Worm (Caenorhabditis elegans) whole organism, L4 larva: ENCODE data around the gene T25D1.1.
A peak's percentile ranks its signal among the peaks of the same experiment; 100 is the strongest.

Experiments
- D1046.2 ChIP-seq: fragments of 200-800 bp; sonication (Bioruptor generic); IDR thresholded peaks from 2 replicates; pipeline ENCODE4 v1.3.6; 2022; ENCODE audit warnings: missing genetic modification characterization, missing compliant biosample characterization
- T20F7.1 ChIP-seq: fragments of 200-800 bp; sonication (Bioruptor generic); optimal IDR thresholded peaks from 2 replicates; lab custom pipeline; 2018; ENCODE audit warnings: mild to moderate bottlenecking, missing genetic modification characterization, missing compliant biosample characterization
- T26A8.4 ChIP-seq: fragments of 200-800 bp; sonication (Bioruptor generic); IDR thresholded peaks from 2 replicates; pipeline ENCODE4 v1.3.6; 2022; ENCODE audit warnings: missing genetic modification characterization, missing compliant biosample characterization
- Y75B8A.6 ChIP-seq: fragments of 200-800 bp; sonication (Bioruptor generic); IDR thresholded peaks from 2 replicates; pipeline ENCODE4 v1.3.6; 2022; ENCODE audit warnings: missing genetic modification reagents, missing genetic modification characterization, missing compliant biosample characterization
- aha-1 ChIP-seq: fragments of 150-350 bp; peaks from one replicate; lab custom pipeline; 2014; ENCODE audit warnings: missing biosample characterization, missing genetic modification characterization
- aly-2 ChIP-seq: sonication (generic microtip); optimal IDR thresholded peaks from 2 replicates; lab custom pipeline; 2018; ENCODE audit warnings: missing biosample characterization, missing genetic modification characterization
- arid-1 ChIP-seq: fragments of 200-800 bp; sonication (Bioruptor generic); conservative IDR thresholded peaks from 2 replicates; pipeline ENCODE4 v1.3.6; 2022; ENCODE audit warnings: missing genetic modification reagents, missing genetic modification characterization, missing compliant biosample characterization
- ceh-20 ChIP-seq: fragments of 200-800 bp; sonication (Bioruptor generic); IDR thresholded peaks from 2 replicates; pipeline ENCODE4 v1.3.6; 2022; ENCODE audit warnings: missing genetic modification reagents, missing genetic modification characterization, missing compliant biosample characterization
- ceh-28 ChIP-seq: fragments of 150-350 bp; optimal IDR thresholded peaks from 2 replicates; lab custom pipeline; 2014; ENCODE audit warnings: missing biosample characterization, missing genetic modification reagents, missing genetic modification characterization
- ceh-44 ChIP-seq: fragments of 200-800 bp; sonication (Bioruptor generic); IDR thresholded peaks from 2 replicates; pipeline ENCODE4 v1.3.6; 2022; ENCODE audit warnings: missing genetic modification reagents, missing genetic modification characterization, missing compliant biosample characterization
- ces-1 ChIP-seq: fragments of 150-350 bp; sonication (generic microtip); optimal IDR thresholded peaks from 4 replicates; lab custom pipeline; 2014; ENCODE audit warnings: missing biosample characterization, missing genetic modification reagents, missing genetic modification characterization
- ctbp-1 ChIP-seq: fragments of 200-800 bp; sonication (Bioruptor generic); IDR thresholded peaks from 2 replicates; pipeline ENCODE4 v1.3.6; 2022; ENCODE audit warnings: missing genetic modification reagents, missing genetic modification characterization, missing compliant biosample characterization
- daf-16 ChIP-seq, 3 experiments: sonication (generic microtip); optimal IDR thresholded peaks; 2 replicates each; lab custom pipeline; 2016 to 2017; ENCODE audit warnings: missing genetic modification characterization in 3 of 3, missing genetic modification reagents in 3 of 3, mild to moderate bottlenecking in 2 of 3, missing compliant biosample characterization in 2 of 3, missing biosample characterization in 1 of 3, moderate library complexity in 1 of 3
- dmd-6 ChIP-seq: fragments of 200-800 bp; sonication (Bioruptor generic); IDR thresholded peaks from 2 replicates; pipeline ENCODE4 v1.3.6; 2022; ENCODE audit warnings: missing genetic modification reagents, missing genetic modification characterization, missing compliant biosample characterization
- egl-43 ChIP-seq: fragments of 200-800 bp; sonication (Bioruptor generic); IDR thresholded peaks from 2 replicates; pipeline ENCODE4 v1.3.6; 2022; ENCODE audit warnings: missing genetic modification reagents, missing genetic modification characterization, missing compliant biosample characterization
- fkh-10 ChIP-seq: fragments of 150-350 bp; optimal IDR thresholded peaks from 2 replicates; lab custom pipeline; 2014; ENCODE audit warnings: missing biosample characterization, missing genetic modification reagents, missing genetic modification characterization
- hlh-11 ChIP-seq: fragments of 200-800 bp; sonication (Bioruptor generic); optimal IDR thresholded peaks from 2 replicates; lab custom pipeline; 2018; ENCODE audit warnings: mild to moderate bottlenecking, missing genetic modification characterization, missing compliant biosample characterization
- hlh-30 ChIP-seq: sonication (generic microtip); optimal IDR thresholded peaks from 2 replicates; lab custom pipeline; 2017; ENCODE audit warnings: antibody characterized with exemption, mild to moderate bottlenecking, missing genetic modification characterization, missing compliant biosample characterization; ENCODE audit not compliant: insufficient read depth
- hmg-1.1 ChIP-seq: fragments of 200-800 bp; sonication (Bioruptor generic); IDR thresholded peaks from 2 replicates; pipeline ENCODE4 v1.3.6; 2022; ENCODE audit warnings: missing genetic modification reagents, missing genetic modification characterization, missing compliant biosample characterization
- lin-13 ChIP-seq: fragments of 150-350 bp; optimal IDR thresholded peaks from 2 replicates; lab custom pipeline; 2014; ENCODE audit warnings: missing biosample characterization, missing genetic modification reagents, missing genetic modification characterization
- lin-15B ChIP-seq: fragments of 150-350 bp; sonication (generic microtip); optimal IDR thresholded peaks from 3 replicates; lab custom pipeline; 2014; ENCODE audit warnings: missing biosample characterization, missing genetic modification characterization
- lin-29 ChIP-seq: fragments of 200-800 bp; sonication (Bioruptor generic); IDR thresholded peaks from 2 replicates; pipeline ENCODE4 v1.3.6; 2022; ENCODE audit warnings: missing genetic modification reagents, missing genetic modification characterization, missing compliant biosample characterization
- lin-38 ChIP-seq: fragments of 200-800 bp; sonication (Bioruptor generic); IDR thresholded peaks from 2 replicates; pipeline ENCODE4 v1.3.6; 2022; ENCODE audit warnings: missing genetic modification reagents, missing genetic modification characterization, missing compliant biosample characterization
- madf-5 ChIP-seq, 2 experiments: fragments of 200-800 bp; sonication (Bioruptor generic); IDR thresholded peaks; 2 replicates each; pipeline ENCODE4 v1.3.6; 2022; ENCODE audit warnings: missing compliant biosample characterization in 2 of 2, missing genetic modification characterization in 2 of 2
- madf-9 ChIP-seq: fragments of 200-800 bp; sonication (Bioruptor generic); conservative IDR thresholded peaks from 2 replicates; pipeline ENCODE4 v1.3.6; 2022; ENCODE audit warnings: missing genetic modification reagents, missing genetic modification characterization, missing compliant biosample characterization
- mdl-1 ChIP-seq, 2 experiments: fragments of 150-350 bp in 1 of 2; sonication (generic microtip) in 1 of 2; optimal IDR thresholded peaks; 2 replicates each; lab custom pipeline; 2014 to 2017; ENCODE audit warnings: missing biosample characterization in 2 of 2, missing genetic modification characterization in 2 of 2
- mep-1 ChIP-seq: fragments of 150-350 bp; sonication (generic microtip); optimal IDR thresholded peaks from 3 replicates; lab custom pipeline; 2014; ENCODE audit warnings: missing biosample characterization, missing genetic modification characterization
- mes-2 ChIP-seq: sonication (generic microtip); optimal IDR thresholded peaks from 2 replicates; lab custom pipeline; 2016; ENCODE audit warnings: missing genotype, mild to moderate bottlenecking, missing genetic modification characterization, missing compliant biosample characterization; ENCODE audit not compliant: poor library complexity, severe bottlenecking
- nhr-111 ChIP-seq: fragments of 200-800 bp; sonication (Bioruptor generic); optimal IDR thresholded peaks from 2 replicates; lab custom pipeline; 2018; ENCODE audit warnings: mild to moderate bottlenecking, missing genetic modification characterization, missing compliant biosample characterization
- nhr-237 ChIP-seq: sonication (generic microtip); optimal IDR thresholded peaks from 2 replicates; lab custom pipeline; 2017; ENCODE audit warnings: missing biosample characterization, missing genetic modification characterization
- nhr-28 ChIP-seq: fragments of 150-350 bp; optimal IDR thresholded peaks from 2 replicates; lab custom pipeline; 2014; ENCODE audit warnings: missing biosample characterization, missing genetic modification characterization
- nhr-48 ChIP-seq: sonication (generic microtip); optimal IDR thresholded peaks from 2 replicates; lab custom pipeline; 2016; ENCODE audit warnings: mild to moderate bottlenecking, missing genetic modification characterization, missing compliant biosample characterization
- php-3 ChIP-seq: fragments of 200-800 bp; sonication (Bioruptor generic); IDR thresholded peaks from 2 replicates; pipeline ENCODE4 v1.3.6; 2022; ENCODE audit warnings: missing genetic modification reagents, missing genetic modification characterization, missing compliant biosample characterization
- pqm-1 ChIP-seq: sonication (generic microtip); optimal IDR thresholded peaks from 2 replicates; lab custom pipeline; 2017; ENCODE audit warnings: missing biosample characterization, missing genetic modification characterization
- rbr-2 ChIP-seq: sonication (generic microtip); optimal IDR thresholded peaks from 2 replicates; lab custom pipeline; 2016; ENCODE audit warnings: missing genotype, missing genetic modification characterization, missing compliant biosample characterization
- skn-1 ChIP-seq: fragments of 150-350 bp; optimal IDR thresholded peaks from 2 replicates; lab custom pipeline; 2014; ENCODE audit warnings: missing biosample characterization, missing genetic modification characterization
- snpc-1.2 ChIP-seq: fragments of 200-800 bp; sonication (Bioruptor generic); IDR thresholded peaks from 2 replicates; pipeline ENCODE4 v1.3.6; 2022; ENCODE audit warnings: missing genetic modification reagents, missing genetic modification characterization, missing compliant biosample characterization
- spr-3 ChIP-seq: fragments of 200-800 bp; sonication (Bioruptor generic); optimal IDR thresholded peaks from 2 replicates; lab custom pipeline; 2018; ENCODE audit warnings: mild to moderate bottlenecking, missing genetic modification characterization, missing compliant biosample characterization
- tra-1 ChIP-seq: fragments of 200-800 bp; sonication (Bioruptor generic); IDR thresholded peaks from 2 replicates; pipeline ENCODE4 v1.3.6; 2022; ENCODE audit warnings: missing genetic modification reagents, missing genetic modification characterization, missing compliant biosample characterization
- unc-39 ChIP-seq: sonication (generic microtip); optimal IDR thresholded peaks from 2 replicates; lab custom pipeline; 2017; ENCODE audit warnings: missing biosample characterization, missing genetic modification characterization
- unc-62 ChIP-seq, 3 experiments: fragments of 150-350 bp in 1 of 3; sonication (generic microtip); optimal IDR thresholded peaks in 2 of 3; peaks in 1 of 3; 1 replicate in 1 of 3; 2 replicates in 2 of 3; lab custom pipeline; 2014 to 2017; ENCODE audit warnings: missing biosample characterization in 3 of 3, missing genetic modification characterization in 3 of 3, missing genetic modification reagents in 3 of 3, missing genotype in 1 of 3
- zag-1 ChIP-seq: fragments of 150-350 bp; optimal IDR thresholded peaks from 2 replicates; lab custom pipeline; 2014; ENCODE audit warnings: missing biosample characterization, missing genetic modification characterization
- zfp-2 ChIP-seq: sonication (generic microtip); optimal IDR thresholded peaks from 2 replicates; lab custom pipeline; 2016; ENCODE audit warnings: mild to moderate bottlenecking, missing genetic modification characterization, missing compliant biosample characterization
- zfp-3 ChIP-seq: fragments of 200-800 bp; sonication (Bioruptor generic); conservative IDR thresholded peaks from 2 replicates; pipeline ENCODE4 v1.3.6; 2022; ENCODE audit warnings: missing genetic modification reagents, missing genetic modification characterization, missing compliant biosample characterization
- zip-11 ChIP-seq: fragments of 200-800 bp; sonication (Bioruptor generic); IDR thresholded peaks from 2 replicates; pipeline ENCODE4 v1.3.6; 2022; ENCODE audit warnings: missing genetic modification characterization, missing compliant biosample characterization
- ztf-7 ChIP-seq: fragments of 150-350 bp; optimal IDR thresholded peaks from 2 replicates; lab custom pipeline; 2014; ENCODE audit warnings: missing biosample characterization, missing genetic modification characterization

Gene T25D1.1

DNA sequence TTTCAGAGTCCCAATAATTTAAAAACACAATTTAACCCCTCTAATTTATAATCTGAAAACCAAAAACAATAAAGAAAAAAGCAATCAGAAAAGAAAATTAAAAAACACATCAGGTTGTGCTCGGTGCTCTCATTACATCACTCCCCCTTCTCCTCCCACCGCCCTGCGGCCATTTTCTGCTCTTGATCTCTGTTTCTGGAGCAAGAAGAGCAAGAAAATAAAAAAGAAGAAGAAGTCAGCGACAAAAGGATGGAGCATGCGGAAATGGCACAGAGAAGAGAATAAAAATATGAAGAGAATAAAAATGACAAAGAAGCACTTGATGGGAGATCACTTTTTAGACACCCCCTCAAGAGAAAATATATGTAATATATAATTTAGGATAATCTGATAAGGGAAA is 34.9 kb upstream of the T25D1.1 start (continued):
- TF ChIP-seq dmd-6 (GFP tag; lab: Robert Waterston, UW), result peak; percentile 54
- no peak for TF ChIP-seq nhr-28 (tag; lab: Kevin White, UChicago)
- TF ChIP-seq rbr-2 (tag; lab: Kevin White, UChicago), result peak; percentile 31
- TF ChIP-seq nhr-111 (GFP tag; lab: Kevin White, UChicago), result no peak
- no peak for TF ChIP-seq unc-39 (tag; lab: Kevin White, UChicago)
- peak in 1 of 2 experiments; percentile 36 for TF ChIP-seq mdl-1 (tag; optimal IDR thresholded peaks at IDR 0.05; lab: Kevin White, UChicago)
- TF ChIP-seq daf-16 (GFP tag; optimal IDR thresholded peaks at IDR 0.05; lab: Kevin White, UChicago), result no peak
- no peak for TF ChIP-seq daf-16 (tag; optimal IDR thresholded peaks at IDR 0.05; lab: Kevin White, UChicago)
- TF ChIP-seq ceh-20 (GFP tag; lab: Robert Waterston, UW), result peak; percentile 41; the same call in 1 of the 2 replicates
- peak; percentile 85 for TF ChIP-seq fkh-10 (GFP tag; lab: Kevin White, UChicago)
- no peak for TF ChIP-seq zag-1 (tag; lab: Kevin White, UChicago)
- no peak for TF ChIP-seq php-3 (GFP tag; lab: Robert Waterston, UW)
- TF ChIP-seq aha-1 (tag; lab: Kevin White, UChicago), result peak; percentile 47
- peak; percentile 36 for TF ChIP-seq hlh-11

DNA sequence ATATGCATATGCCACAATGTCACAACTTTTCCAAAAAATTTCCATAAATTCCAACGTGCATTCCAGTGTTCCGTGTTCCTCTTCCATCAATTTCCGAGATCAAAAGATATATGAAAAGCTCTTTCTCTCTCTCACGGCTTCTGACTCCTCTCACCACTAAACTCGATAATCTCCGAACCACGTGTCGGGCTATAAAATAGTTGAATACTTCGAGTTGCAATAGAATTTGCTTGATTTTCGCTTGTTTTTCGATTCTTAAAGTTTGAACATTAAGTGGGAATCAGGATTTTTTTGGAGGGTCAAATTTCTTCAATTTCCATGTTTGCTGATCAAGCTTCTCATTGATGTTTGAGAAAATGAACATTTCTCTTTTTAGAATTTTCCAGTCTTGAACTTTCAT is 34.3 kb upstream of the T25D1.1 start:
- TF ChIP-seq lin-13 (GFP tag; lab: Kevin White, UChicago), result no peak
- peak; percentile 79 for TF ChIP-seq aha-1 (tag; lab: Kevin White, UChicago)

DNA sequence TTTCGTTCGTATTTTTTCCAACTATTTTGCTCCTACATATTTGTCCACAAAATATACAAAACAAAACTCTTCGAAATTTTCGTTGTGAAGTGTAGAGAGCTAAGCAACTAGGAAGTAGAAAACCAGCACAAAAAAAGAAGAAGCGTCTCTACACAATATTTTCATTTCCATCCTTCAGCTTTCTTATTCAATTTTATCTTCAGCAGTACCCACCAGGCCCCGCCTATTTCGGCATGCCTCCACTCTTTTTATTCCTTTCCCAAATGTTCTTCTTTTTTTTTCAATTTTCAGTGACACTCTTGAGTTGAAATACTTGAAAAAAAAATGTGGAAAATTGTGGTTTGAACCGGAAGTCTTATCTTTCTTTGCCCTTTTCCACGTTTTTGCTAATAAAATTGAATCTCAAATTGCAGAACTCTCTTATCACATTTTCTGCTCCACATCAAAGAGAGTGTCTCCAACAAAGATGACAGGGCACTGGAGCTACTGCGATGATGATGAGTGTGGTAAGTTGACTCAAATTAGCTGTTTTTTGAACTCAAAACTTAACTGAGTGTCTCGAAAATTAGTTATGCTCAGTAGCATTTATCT is 32.5 kb upstream of the T25D1.1 start, which contains the start of gene cah-3:
cah-3 (plus strand) TSS at position 414 of the 591 bp plus-strand sequence.
- no peak for TF ChIP-seq skn-1
- TF ChIP-seq tra-1 (GFP tag; lab: Robert Waterston, UW), result no peak
- no peak for TF ChIP-seq ceh-28 (tag; lab: Kevin White, UChicago)
- TF ChIP-seq nhr-237 (tag; lab: Kevin White, UChicago), result no peak
- TF ChIP-seq madf-5 (GFP tag; IDR thresholded peaks at IDR 0.05; lab: Robert Waterston, UW), result no peak
- TF ChIP-seq aha-1 (tag; lab: Kevin White, UChicago), result peak; percentile 30
- TF ChIP-seq ceh-44 (GFP tag; lab: Robert Waterston, UW), result no peak
- no peak for TF ChIP-seq lin-15B (tag; lab: Kevin White, UChicago)
- TF ChIP-seq lin-29, result no peak
- TF ChIP-seq pqm-1 (tag; lab: Kevin White, UChicago), result peak; percentile 76
- TF ChIP-seq hmg-1.1, result no peak
- TF ChIP-seq spr-3 (GFP tag; lab: Kevin White, UChicago), result no peak
- TF ChIP-seq nhr-48 (tag; lab: Kevin White, UChicago), result no peak
- TF ChIP-seq mep-1 (tag; lab: Kevin White, UChicago), result no peak
- TF ChIP-seq nhr-111 (GFP tag; lab: Kevin White, UChicago), result no peak
- TF ChIP-seq rbr-2 (tag; lab: Kevin White, UChicago), result no peak
- no peak for TF ChIP-seq snpc-1.2 (GFP tag; lab: Robert Waterston, UW)
- TF ChIP-seq T20F7.1, result no peak
- TF ChIP-seq ces-1 (GFP tag; lab: Kevin White, UChicago), result peak; percentile 2
- peak in 1 of 2 experiments; percentile 45 for TF ChIP-seq unc-62 (GFP tag; optimal IDR thresholded peaks at IDR 0.05 in 1 of 2; lab: Kevin White, UChicago)
- TF ChIP-seq unc-62 (tag; optimal IDR thresholded peaks at IDR 0.05; lab: Kevin White, UChicago), result no peak
- no peak for TF ChIP-seq egl-43 (GFP tag; lab: Robert Waterston, UW)
- no peak for TF ChIP-seq T26A8.4 (GFP tag; lab: Robert Waterston, UW)
- TF ChIP-seq madf-9 (GFP tag; lab: Robert Waterston, UW), result no peak
- TF ChIP-seq zfp-2, result no peak
- TF ChIP-seq D1046.2, result no peak
- no peak for TF ChIP-seq hlh-30 (tag; lab: Kevin White, UChicago)
- TF ChIP-seq lin-13 (GFP tag; lab: Kevin White, UChicago), result no peak
- TF ChIP-seq aly-2, result no peak
- TF ChIP-seq ctbp-1 (GFP tag; lab: Robert Waterston, UW), result 0 out of 2 replicates have a peak, but pooled peaks have one; percentile 38
- no peak for TF ChIP-seq zip-11 (GFP tag; lab: Robert Waterston, UW)
- TF ChIP-seq zfp-3 (GFP tag; lab: Robert Waterston, UW), result no peak
- TF ChIP-seq mes-2 (tag; lab: Kevin White, UChicago), result no peak
- TF ChIP-seq ztf-7, result no peak
- peak in 1 of 2 experiments; percentile 26 for TF ChIP-seq mdl-1 (tag; optimal IDR thresholded peaks at IDR 0.05; lab: Kevin White, UChicago)
- no peak for TF ChIP-seq lin-38 (GFP tag; lab: Robert Waterston, UW)
- no peak for TF ChIP-seq arid-1 (GFP tag; lab: Robert Waterston, UW)
- TF ChIP-seq Y75B8A.6 (GFP tag; lab: Robert Waterston, UW), result no peak
